Worm (Caenorhabditis elegans): ENCODE results near the gene ttr-6.

The ttr-6 gene

DNA sequence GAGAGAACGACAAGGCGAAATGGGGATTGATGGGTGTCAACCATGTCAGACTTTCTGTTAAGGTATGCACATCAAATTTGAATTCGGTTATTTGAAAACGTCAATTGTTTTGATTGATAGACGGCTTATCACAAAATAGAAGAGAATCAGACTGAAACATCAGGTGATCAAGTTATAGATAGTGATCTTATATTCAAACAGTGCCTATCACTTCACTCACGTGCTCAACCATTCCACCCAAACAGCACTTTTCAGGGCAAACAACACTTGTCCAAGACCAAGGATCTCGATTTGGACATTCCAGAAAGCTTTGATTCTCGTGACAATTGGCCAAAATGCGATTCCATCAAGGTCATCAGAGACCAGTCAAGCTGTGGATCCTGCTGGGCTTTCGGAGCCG lies 10.7 kb upstream of the ttr-6 start:
- TF ChIP-seq nhr-2 (tag; optimal IDR thresholded peaks at IDR 0.05), result no peak
- no peak for TF ChIP-seq mep-1 (tag; optimal IDR thresholded peaks at IDR 0.05)
- TF ChIP-seq M03D4.4 (tag; optimal IDR thresholded peaks at IDR 0.05), result no peak

DNA sequence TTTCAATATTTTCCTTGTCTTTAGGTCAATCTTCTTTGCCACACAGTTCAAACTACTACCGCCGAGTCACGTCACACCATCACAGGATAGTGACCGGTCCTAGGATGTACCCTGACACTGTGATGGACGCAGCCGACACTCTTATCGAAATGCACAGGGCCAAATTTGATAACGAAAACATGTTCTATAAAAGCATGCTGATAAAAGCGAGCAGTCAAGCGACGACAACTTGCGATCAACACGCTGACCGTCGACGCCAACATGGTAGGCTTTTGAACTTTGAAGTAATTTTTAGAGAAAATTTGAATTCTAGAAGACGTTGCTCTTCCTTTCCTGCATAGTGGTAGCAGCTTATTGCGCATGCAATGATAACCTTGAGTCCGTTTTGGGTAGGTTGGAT lies 10.1 kb upstream of the ttr-6 start, which contains the start of gene cpr-6:
Gene cpr-6, plus strand, starts transcription at position 217 of the 400 bp plus-strand sequence.
- TF ChIP-seq ztf-11 (tag; optimal IDR thresholded peaks at IDR 0.05) (no peak), flh-1 (GFP tag; optimal IDR thresholded peaks at IDR 0.05) (no peak), ceh-39 (tag; optimal IDR thresholded peaks at IDR 0.05) (no peak), drap-1 (GFP tag; optimal IDR thresholded peaks at IDR 0.05) (no peak), zip-8 (tag; optimal IDR thresholded peaks at IDR 0.05) (no peak), ces-1 (GFP tag; optimal IDR thresholded peaks at IDR 0.05) (no peak), lin-13 (tag; optimal IDR thresholded peaks at IDR 0.05) (no peak), nhr-2 (tag; optimal IDR thresholded peaks at IDR 0.05) (no peak), elt-1 (tag; optimal IDR thresholded peaks at IDR 0.05; ENCODE audit: borderline replicate concordance, insufficient read depth) (no peak), unc-62 (GFP tag; optimal IDR thresholded peaks at IDR 0.05) (no peak), sem-2 (GFP tag; optimal IDR thresholded peaks at IDR 0.05) (no peak), elt-3 (tag; optimal IDR thresholded peaks at IDR 0.05) (no peak)

DNA sequence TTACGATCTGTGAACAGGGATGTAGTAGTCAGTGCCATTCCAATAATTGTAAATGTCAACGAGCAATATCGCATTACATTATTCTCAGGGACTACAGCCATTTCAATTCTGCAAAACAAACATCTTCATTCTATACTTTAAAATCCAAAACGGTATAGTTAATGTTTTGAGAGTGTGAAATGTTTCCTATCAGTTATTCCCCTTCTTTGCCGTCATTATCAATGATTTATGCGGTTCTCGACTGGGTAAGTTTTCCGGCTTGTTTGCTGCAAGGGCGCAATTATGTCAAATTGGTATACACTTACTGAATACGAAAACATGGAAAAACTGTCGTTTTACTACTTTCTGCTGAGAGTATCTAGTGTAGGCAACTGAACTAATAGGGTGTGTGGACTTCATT lies 6.2 kb upstream of the ttr-6 start, which contains the start of gene F23G4.1:
Gene F23G4.1, minus strand, starts transcription at position 101 of the 400 bp plus-strand sequence.
- no peak for TF ChIP-seq mab-5 (tag; optimal IDR thresholded peaks at IDR 0.05)

DNA sequence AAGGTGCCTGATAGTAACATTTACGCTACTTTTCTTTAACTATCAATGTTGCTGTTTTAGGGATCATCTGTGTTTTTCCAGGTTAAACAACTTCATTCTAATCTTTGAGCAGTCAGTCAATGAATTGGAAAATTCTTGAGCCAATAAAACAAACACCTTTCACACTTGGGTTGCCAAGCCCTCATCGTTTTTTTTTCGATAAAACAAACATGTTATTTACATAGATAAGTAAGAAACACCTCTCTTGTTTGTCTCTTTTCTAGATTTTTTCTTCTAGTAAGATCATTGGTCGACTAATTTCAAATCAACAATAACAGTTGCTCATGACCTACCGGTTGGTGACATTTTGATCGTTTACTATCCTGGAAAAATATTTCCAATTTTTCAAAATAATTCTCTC lies 5.0 kb upstream of the ttr-6 start:
- TF ChIP-seq lin-13 (tag; optimal IDR thresholded peaks at IDR 0.05) (no peak), unc-120 (tag; optimal IDR thresholded peaks at IDR 0.05; ENCODE audit: poor library complexity, severe bottlenecking) (no peak), unc-62 (GFP tag; optimal IDR thresholded peaks at IDR 0.05) (no peak), unc-39 (tag; optimal IDR thresholded peaks at IDR 0.05) (no peak), nhr-237 (tag; optimal IDR thresholded peaks at IDR 0.05) (no peak), flh-1 (GFP tag; optimal IDR thresholded peaks at IDR 0.05) (no peak), ces-1 (GFP tag; optimal IDR thresholded peaks at IDR 0.05) (no peak), blmp-1 (tag; optimal IDR thresholded peaks at IDR 0.05) (no peak), cnd-1 (tag; optimal IDR thresholded peaks at IDR 0.05) (no peak), sptf-1 (tag; optimal IDR thresholded peaks at IDR 0.05) (no peak), nhr-2 (tag; optimal IDR thresholded peaks at IDR 0.05) (no peak), M03D4.4 (tag; optimal IDR thresholded peaks at IDR 0.05) (no peak), lin-32 (GFP tag; optimal IDR thresholded peaks at IDR 0.05) (no peak), elt-3 (tag; optimal IDR thresholded peaks at IDR 0.05) (no peak), bed-3 (GFP tag; optimal IDR thresholded peaks at IDR 0.05) (no peak)

DNA sequence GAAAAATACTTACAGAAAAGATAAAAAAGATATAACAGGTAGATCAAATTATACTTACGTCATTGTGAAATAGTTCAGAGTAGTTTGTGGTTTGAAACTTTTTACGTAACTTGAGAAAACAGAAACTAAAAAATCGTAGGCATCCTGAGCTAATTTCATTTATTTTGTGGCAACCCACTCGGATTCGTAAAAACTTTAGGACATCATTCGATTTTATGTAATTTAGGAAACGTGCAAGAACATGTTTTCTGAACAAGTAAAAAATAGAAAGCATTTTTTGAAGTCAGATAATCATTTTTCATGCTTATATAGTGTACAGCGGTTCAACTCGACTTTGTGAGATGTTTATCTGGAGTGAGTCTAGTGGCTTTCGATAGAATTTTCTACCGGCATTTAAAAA lies 1.8 kb upstream of the ttr-6 start, which contains the start of gene hic-1:
Gene hic-1, minus strand, starts transcription at position 101 of the 400 bp plus-strand sequence.
- TF ChIP-seq nhr-28 (tag; optimal IDR thresholded peaks at IDR 0.05), result no peak
- no peak for TF ChIP-seq blmp-1 (tag; optimal IDR thresholded peaks at IDR 0.05)
- TF ChIP-seq nhr-237 (tag; optimal IDR thresholded peaks at IDR 0.05), result no peak
- TF ChIP-seq mep-1 (tag; optimal IDR thresholded peaks at IDR 0.05), result no peak

DNA sequence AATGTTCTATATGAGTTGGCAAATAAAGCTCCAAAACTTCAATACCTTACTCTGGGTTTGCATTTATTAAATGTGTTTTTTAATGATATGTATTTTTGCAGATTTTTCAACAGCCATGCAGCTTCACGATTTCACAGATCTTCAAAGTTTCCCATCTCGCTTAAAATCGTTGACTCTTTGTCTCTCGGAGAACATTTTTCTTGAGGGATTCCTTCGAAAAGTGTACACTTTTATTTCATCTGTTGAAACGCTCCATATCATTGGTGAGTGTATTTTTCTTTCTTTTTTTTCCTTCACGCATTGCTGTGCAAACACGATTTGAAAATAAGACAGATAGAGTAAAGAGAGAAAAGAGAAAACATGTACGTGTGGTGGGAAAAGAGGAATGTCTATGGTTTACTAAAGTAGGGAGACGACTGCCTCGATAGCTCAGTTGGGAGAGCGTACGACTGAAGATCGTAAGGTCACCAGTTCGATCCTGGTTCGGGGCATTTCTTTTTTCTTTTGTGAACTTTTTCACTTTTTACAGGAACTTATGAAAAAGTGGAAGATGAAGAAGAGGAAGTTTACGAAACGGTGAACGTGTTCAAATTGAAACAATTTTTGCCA lies 3.6 kb downstream of the ttr-6 start:
- peak; percentile 43 for TF ChIP-seq mep-1 (tag; optimal IDR thresholded peaks at IDR 0.05)
- TF ChIP-seq cnd-1 (tag; optimal IDR thresholded peaks at IDR 0.05), result peak; percentile 86
- TF ChIP-seq ztf-11 (tag; optimal IDR thresholded peaks at IDR 0.05), result no peak
- TF ChIP-seq ceh-43 (GFP tag; optimal IDR thresholded peaks at IDR 0.05), result peak; percentile 74
- no peak for TF ChIP-seq lin-13 (tag; optimal IDR thresholded peaks at IDR 0.05)
- no peak for TF ChIP-seq snpc-4 (tag; optimal IDR thresholded peaks at IDR 0.05)
- TF ChIP-seq ceh-83 (GFP tag; optimal IDR thresholded peaks at IDR 0.05), result peak; percentile 93
- peak; percentile 55 for TF ChIP-seq hlh-1 (tag; optimal IDR thresholded peaks at IDR 0.05)
- peak; percentile 54 for TF ChIP-seq unc-62 (GFP tag; optimal IDR thresholded peaks at IDR 0.05)
- TF ChIP-seq nhr-76 (tag; optimal IDR thresholded peaks at IDR 0.05), result no peak
- TF ChIP-seq elt-3 (tag; optimal IDR thresholded peaks at IDR 0.05), result no peak
- no peak for TF ChIP-seq elt-1 (tag; optimal IDR thresholded peaks at IDR 0.05; ENCODE audit: borderline replicate concordance, insufficient read depth)
- TF ChIP-seq nhr-2 (tag; optimal IDR thresholded peaks at IDR 0.05), result no peak
- peak; percentile 43 for TF ChIP-seq nhr-237 (tag; optimal IDR thresholded peaks at IDR 0.05)
- no peak for TF ChIP-seq mab-5 (tag; optimal IDR thresholded peaks at IDR 0.05)
- TF ChIP-seq ceh-39 (tag; optimal IDR thresholded peaks at IDR 0.05), result peak; percentile 13
- peak; percentile 43 for TF ChIP-seq nhr-28 (tag; optimal IDR thresholded peaks at IDR 0.05)
- TF ChIP-seq nhr-12 (tag; optimal IDR thresholded peaks at IDR 0.05), result no peak
- TF ChIP-seq sptf-1 (tag; optimal IDR thresholded peaks at IDR 0.05), result peak; percentile 94
- peak; percentile 28 for TF ChIP-seq lsy-2 (tag; optimal IDR thresholded peaks at IDR 0.05)
- TF ChIP-seq unc-120 (tag; optimal IDR thresholded peaks at IDR 0.05; ENCODE audit: poor library complexity, severe bottlenecking), result peak; percentile 87
- TF ChIP-seq zip-8 (tag; optimal IDR thresholded peaks at IDR 0.05), result no peak
- TF ChIP-seq flh-1 (GFP tag; optimal IDR thresholded peaks at IDR 0.05), result peak; percentile 57
- TF ChIP-seq tbx-8 (GFP tag; optimal IDR thresholded peaks at IDR 0.05), result peak; percentile 76
- TF ChIP-seq pha-4 (tag; optimal IDR thresholded peaks at IDR 0.05), result peak; percentile 12
- TF ChIP-seq unc-39 (tag; optimal IDR thresholded peaks at IDR 0.05), result peak; percentile 19
- TF ChIP-seq blmp-1 (tag; optimal IDR thresholded peaks at IDR 0.05), result peak; percentile 17
- TF ChIP-seq drap-1 (GFP tag; optimal IDR thresholded peaks at IDR 0.05), result peak; percentile 91
- peak; percentile 52 for TF ChIP-seq ces-1 (GFP tag; optimal IDR thresholded peaks at IDR 0.05)
- no peak for TF ChIP-seq M03D4.4 (tag; optimal IDR thresholded peaks at IDR 0.05)
- TF ChIP-seq ham-2 (GFP tag; optimal IDR thresholded peaks at IDR 0.05), result peak; percentile 76
- TF ChIP-seq sem-2 (GFP tag; optimal IDR thresholded peaks at IDR 0.05), result peak; percentile 78
- TF ChIP-seq lin-32 (GFP tag; optimal IDR thresholded peaks at IDR 0.05), result peak; percentile 80

Measured in whole organism, mixed stage, embryonic.